Worm (Caenorhabditis elegans) whole organism, L1 larva: ENCODE measurements around the gene rps-2.

Experiments used
- ceh-88 ChIP-seq: fragments of 200-800 bp; sonication (Bioruptor generic); IDR thresholded peaks from 2 replicates; pipeline ENCODE4 v1.3.6; 2022; ENCODE audit warnings: missing genetic modification characterization, missing compliant biosample characterization
- efl-3 ChIP-seq: fragments of 200-800 bp; sonication (Bioruptor generic); optimal IDR thresholded peaks from 2 replicates; lab custom pipeline; 2018; ENCODE audit warnings: mild to moderate bottlenecking, missing genetic modification characterization, missing compliant biosample characterization
- fos-1 ChIP-seq: fragments of 150-350 bp; optimal IDR thresholded peaks from 2 replicates; lab custom pipeline; 2014; ENCODE audit warnings: missing biosample characterization, missing genetic modification characterization
- jun-1 ChIP-seq: fragments of 150-350 bp; optimal IDR thresholded peaks from 2 replicates; lab custom pipeline; 2014; ENCODE audit warnings: missing biosample characterization, missing genetic modification reagents, missing genetic modification characterization
- lin-15B ChIP-seq: fragments of 150-350 bp; sonication (generic microtip); optimal IDR thresholded peaks from 3 replicates; lab custom pipeline; 2014; ENCODE audit warnings: missing biosample characterization, missing genetic modification characterization
- lin-39 ChIP-seq: fragments of 150-350 bp; optimal IDR thresholded peaks from 2 replicates; lab custom pipeline; 2014; ENCODE audit warnings: missing biosample characterization, missing genetic modification reagents, missing genetic modification characterization
- nhr-28 ChIP-seq: fragments of 150-350 bp; optimal IDR thresholded peaks from 2 replicates; lab custom pipeline; 2014; ENCODE audit warnings: missing biosample characterization, missing genetic modification characterization
- sptf-1 ChIP-seq: fragments of 150-350 bp; optimal IDR thresholded peaks from 2 replicates; lab custom pipeline; 2014; ENCODE audit warnings: missing biosample characterization, missing genetic modification characterization
- unc-62 ChIP-seq: fragments of 150-350 bp; optimal IDR thresholded peaks from 2 replicates; lab custom pipeline; 2014; ENCODE audit warnings: missing biosample characterization, missing genetic modification reagents, missing genetic modification characterization
- xbp-1 ChIP-seq: sonication (generic microtip); optimal IDR thresholded peaks from 2 replicates; lab custom pipeline; 2016; ENCODE audit warnings: missing genetic modification characterization, missing compliant biosample characterization
- ztf-11 ChIP-seq, 2 experiments: sonication (generic microtip); optimal IDR thresholded peaks; 2 replicates each; lab custom pipeline; 2016 to 2017; ENCODE audit warnings: missing genetic modification characterization in 2 of 2, missing biosample characterization in 1 of 2, missing compliant biosample characterization in 1 of 2

ce11 chrIV:7954006-7954405 lies 27.8 kb upstream of the rps-2 start:
- no peak for TF ChIP-seq nhr-28 (tag; lab: Kevin White, UChicago)
- no peak for TF ChIP-seq lin-15B (tag; lab: Kevin White, UChicago)
- TF ChIP-seq sptf-1, result no peak
- no peak for TF ChIP-seq efl-3 (GFP tag; lab: Kevin White, UChicago)
- no peak for TF ChIP-seq lin-39 (tag; lab: Kevin White, UChicago)
- no peak for TF ChIP-seq unc-62 (GFP tag; lab: Kevin White, UChicago)
- TF ChIP-seq ztf-11 (tag; optimal IDR thresholded peaks at IDR 0.05; lab: Kevin White, UChicago), result no peak
- TF ChIP-seq fos-1 (tag; lab: Kevin White, UChicago), result no peak
- no peak for TF ChIP-seq ceh-88 (GFP tag; lab: Robert Waterston, UW)
- TF ChIP-seq jun-1 (tag; lab: Kevin White, UChicago), result no peak
- no peak for TF ChIP-seq xbp-1
